Fruit fly (Drosophila melanogaster) Kc167 (cell line): Measurements from ENCODE around the gene CG3638.

ENCODE experiments used
- Myc ChIP-seq: fragments of >200 bp; optimal IDR thresholded peaks from 2 replicates; lab custom pipeline; 2017; ENCODE audit warnings: missing external identifiers
- Sin3A ChIP-seq: fragments of >200 bp; optimal IDR thresholded peaks from 2 replicates; lab custom pipeline; 2018; ENCODE audit warnings: missing external identifiers
- h ChIP-seq: fragments of >200 bp; optimal IDR thresholded peaks from 3 replicates; lab custom pipeline; 2018; ENCODE audit warnings: missing external identifiers
- insv ChIP-seq: fragments of >200 bp; optimal IDR thresholded peaks from 3 replicates; lab custom pipeline; 2018; ENCODE audit warnings: missing external identifiers
- psq ChIP-seq: fragments of >200 bp; optimal IDR thresholded peaks from 2 replicates; lab custom pipeline; 2017; ENCODE audit warnings: missing external identifiers
- ttk ChIP-seq: sonication (Bioruptor generic); optimal IDR thresholded peaks from 2 replicates; lab custom pipeline; 2017; ENCODE audit warnings: missing external identifiers

The CG3638 gene

dm6 chrX:1250104-1250503, 13.6 kb upstream of the CG3638 start:
- TF ChIP-seq Sin3A (lab: Kevin White, UChicago) (no peak), h (lab: Kevin White, UChicago) (no peak), insv (lab: Kevin White, UChicago) (no peak), Myc (lab: Kevin White, UChicago) (no peak), psq (no peak), ttk (lab: Kevin White, UChicago) (no peak)

DNA sequence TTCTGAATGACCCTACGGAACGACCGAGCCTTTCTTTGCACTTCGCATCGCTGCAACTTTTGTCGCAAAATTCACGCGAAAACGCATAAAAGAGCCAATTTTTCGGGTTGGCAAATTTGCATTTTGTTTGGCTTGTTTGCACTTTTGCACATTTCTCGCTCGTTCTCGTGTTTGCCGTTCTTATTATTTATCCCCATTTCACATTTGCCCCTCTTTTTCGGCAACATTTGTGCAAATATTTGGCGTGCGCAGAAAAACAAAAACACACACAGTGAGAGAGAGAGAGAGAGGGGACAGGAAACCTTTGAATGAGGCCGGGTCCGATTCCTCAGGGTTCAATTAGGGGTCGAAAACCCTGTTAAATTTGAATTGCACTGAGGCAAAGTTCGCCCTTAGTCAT, 13.1 kb upstream of the CG3638 start:
- TF ChIP-seq psq (no peak), h (lab: Kevin White, UChicago) (no peak), ttk (lab: Kevin White, UChicago) (no peak), Sin3A (lab: Kevin White, UChicago) (no peak)

dm6 chrX:1248735-1249134, 12.3 kb upstream of the CG3638 start:
- TF ChIP-seq Sin3A (lab: Kevin White, UChicago) (no peak), insv (lab: Kevin White, UChicago) (no peak), psq (no peak), ttk (lab: Kevin White, UChicago) (no peak), Myc (lab: Kevin White, UChicago) (no peak), h (lab: Kevin White, UChicago) (no peak)

DNA sequence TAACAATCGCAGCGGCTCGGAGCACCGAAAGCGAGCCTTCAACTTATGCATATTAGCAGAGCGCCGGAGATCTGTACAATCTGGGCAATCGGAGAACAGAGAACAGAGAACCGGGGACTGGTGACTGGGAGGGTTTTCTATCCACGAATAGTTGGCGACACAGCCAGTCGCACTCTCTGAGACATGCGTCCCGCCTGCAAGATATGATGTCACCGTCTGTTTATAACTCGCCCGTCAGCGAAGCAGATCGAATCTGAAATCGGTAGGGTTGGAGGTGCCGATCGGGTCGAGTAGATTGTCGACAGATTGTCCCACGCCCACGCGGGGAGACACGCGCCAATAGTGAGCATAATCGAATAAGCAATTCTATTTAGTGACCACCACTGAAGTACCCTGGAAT, 5.6 kb upstream of the CG3638 start:
- TF ChIP-seq insv (lab: Kevin White, UChicago) (no peak), ttk (lab: Kevin White, UChicago) (no peak), Myc (lab: Kevin White, UChicago) (no peak)

DNA sequence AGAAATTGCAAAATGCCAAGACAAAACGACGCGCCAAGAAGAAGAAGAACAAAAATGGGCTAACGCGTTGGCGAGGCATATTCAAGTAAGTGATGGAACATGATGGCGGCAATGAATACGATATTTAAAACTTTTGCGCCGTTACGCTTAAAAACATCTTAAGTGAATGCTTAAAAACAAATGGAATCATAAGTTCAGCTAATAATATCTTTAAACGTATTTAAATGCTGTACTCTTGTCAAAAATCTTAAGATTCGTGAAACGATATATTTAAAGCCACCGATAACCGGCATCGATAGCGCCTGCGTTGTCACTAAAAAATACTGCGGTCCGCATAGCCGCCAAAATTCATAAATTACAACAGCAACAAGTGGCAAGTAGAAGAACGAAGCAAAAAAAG, 3.3 kb upstream of the CG3638 start, which contains the start of gene CG11403:
Gene CG11403, minus strand, starts transcription at position 53 of the 400 bp plus-strand sequence.
- TF ChIP-seq psq, result no peak
- TF ChIP-seq Myc (lab: Kevin White, UChicago), result no peak
- no peak for TF ChIP-seq Sin3A (lab: Kevin White, UChicago)
- no peak for TF ChIP-seq insv (lab: Kevin White, UChicago)

DNA sequence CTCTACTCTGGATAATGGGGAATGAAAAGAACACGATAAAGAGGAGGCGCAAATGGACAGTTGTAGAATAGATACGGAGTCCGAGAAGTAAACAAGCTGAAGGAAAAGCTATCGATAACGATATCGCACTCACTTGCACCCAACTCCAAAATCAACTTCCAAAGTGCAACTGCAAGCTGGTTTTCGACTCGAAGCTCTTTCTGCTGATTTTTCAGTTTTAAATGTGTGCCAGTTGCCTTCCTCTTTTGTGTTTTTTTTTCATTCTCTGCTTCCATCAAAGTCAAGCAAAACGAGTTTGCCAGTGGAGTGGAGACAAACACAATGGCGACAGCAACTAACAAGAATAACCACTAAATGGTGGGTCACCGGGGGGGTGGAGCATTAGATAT, 872 bp downstream of the CG3638 start:
- TF ChIP-seq Sin3A (lab: Kevin White, UChicago) (no peak), Myc (lab: Kevin White, UChicago) (no peak), ttk (lab: Kevin White, UChicago) (no peak), h (lab: Kevin White, UChicago) (no peak), insv (lab: Kevin White, UChicago) (no peak), psq (no peak)

DNA sequence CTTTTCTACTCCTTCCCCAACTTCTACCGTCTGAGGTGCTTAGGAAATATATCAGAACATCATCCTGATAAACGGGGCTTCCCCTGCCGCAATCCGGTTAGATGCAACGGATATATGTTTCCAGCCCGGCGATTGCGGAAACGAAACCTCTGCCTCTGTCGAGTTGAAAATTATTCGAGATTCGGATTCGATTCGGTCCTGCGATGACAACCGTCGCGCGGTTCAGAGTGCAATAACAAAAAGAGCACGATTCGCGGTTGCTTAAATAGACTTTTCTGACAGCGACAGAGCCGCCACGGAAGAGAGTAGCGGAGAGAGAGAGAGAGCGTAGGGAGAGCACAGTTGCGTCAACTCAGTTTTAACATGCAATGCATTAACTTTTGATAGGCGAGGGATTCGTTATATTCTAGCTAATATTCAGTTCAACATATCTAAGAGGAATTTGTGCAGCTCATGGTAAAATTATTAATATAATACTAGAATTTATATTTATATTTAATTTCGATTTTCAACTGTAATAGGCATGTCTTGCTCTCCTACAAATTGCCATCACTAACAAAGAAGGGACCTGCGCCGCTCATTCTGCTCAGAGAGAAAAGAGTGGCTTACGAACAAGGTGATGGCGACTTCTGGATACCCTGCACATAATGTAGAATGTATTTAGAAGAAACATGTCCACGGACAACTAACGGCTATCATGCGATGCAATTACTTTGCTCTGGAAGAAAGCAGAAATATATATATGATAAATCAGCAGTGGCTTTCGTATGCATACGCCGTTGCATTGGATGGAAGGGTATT, 1.5 kb downstream of the CG3638 start:
- TF ChIP-seq h (lab: Kevin White, UChicago), result no peak
- no peak for TF ChIP-seq ttk (lab: Kevin White, UChicago)
- no peak for TF ChIP-seq Sin3A (lab: Kevin White, UChicago)
- TF ChIP-seq Myc (lab: Kevin White, UChicago), result no peak

dm6 chrX:1233989-1234388, 2.5 kb downstream of the CG3638 start:
- no peak for TF ChIP-seq psq
- TF ChIP-seq h (lab: Kevin White, UChicago), result no peak
- TF ChIP-seq Sin3A (lab: Kevin White, UChicago), result no peak
- no peak for TF ChIP-seq ttk (lab: Kevin White, UChicago)
- TF ChIP-seq insv (lab: Kevin White, UChicago), result no peak
- no peak for TF ChIP-seq Myc (lab: Kevin White, UChicago)

- no peak for TF ChIP-seq h (lab: Kevin White, UChicago)
- no peak for TF ChIP-seq insv (lab: Kevin White, UChicago)
- TF ChIP-seq Sin3A (lab: Kevin White, UChicago), result no peak
- TF ChIP-seq Myc (lab: Kevin White, UChicago), result no peak
- no peak for TF ChIP-seq ttk (lab: Kevin White, UChicago)
- no peak for TF ChIP-seq psq
Measured at dm6 chrX:1232533-1233212, 3.8 kb downstream of the CG3638 start.

dm6 chrX:1231707-1232106, 4.8 kb downstream of the CG3638 start:
- no peak for TF ChIP-seq insv (lab: Kevin White, UChicago)
- no peak for TF ChIP-seq ttk (lab: Kevin White, UChicago)
- TF ChIP-seq psq, result no peak
- no peak for TF ChIP-seq h (lab: Kevin White, UChicago)

DNA sequence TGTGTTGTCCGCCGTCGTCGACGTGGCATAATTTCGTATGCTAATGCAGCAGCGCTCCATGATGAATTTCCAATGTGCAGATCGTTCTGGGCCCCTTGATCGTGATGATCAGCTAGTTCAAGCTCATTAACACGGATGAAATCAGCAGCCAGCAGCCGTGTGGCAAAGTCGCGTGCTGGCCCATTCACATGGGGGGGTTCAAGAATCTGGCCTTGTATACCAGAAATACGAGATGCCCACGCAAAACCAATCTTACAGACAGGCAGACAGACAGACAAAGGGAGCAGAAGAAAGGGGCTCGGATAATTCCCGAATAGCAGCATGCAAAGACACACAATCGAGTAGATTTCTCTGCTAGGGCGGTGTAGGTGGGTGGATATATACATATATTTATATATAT, 6.9 kb downstream of the CG3638 start:
- TF ChIP-seq h (lab: Kevin White, UChicago) (no peak), Sin3A (lab: Kevin White, UChicago) (no peak), ttk (lab: Kevin White, UChicago) (no peak)

dm6 chrX:1229098-1229497, 7.4 kb downstream of the CG3638 start:
- TF ChIP-seq Sin3A (lab: Kevin White, UChicago) (no peak), psq (no peak), Myc (lab: Kevin White, UChicago) (no peak), h (lab: Kevin White, UChicago) (no peak), insv (lab: Kevin White, UChicago) (no peak), ttk (lab: Kevin White, UChicago) (no peak)
